Worm (Caenorhabditis elegans): Measurements from ENCODE around the gene hum-10.

hum-10 gene

DNA sequence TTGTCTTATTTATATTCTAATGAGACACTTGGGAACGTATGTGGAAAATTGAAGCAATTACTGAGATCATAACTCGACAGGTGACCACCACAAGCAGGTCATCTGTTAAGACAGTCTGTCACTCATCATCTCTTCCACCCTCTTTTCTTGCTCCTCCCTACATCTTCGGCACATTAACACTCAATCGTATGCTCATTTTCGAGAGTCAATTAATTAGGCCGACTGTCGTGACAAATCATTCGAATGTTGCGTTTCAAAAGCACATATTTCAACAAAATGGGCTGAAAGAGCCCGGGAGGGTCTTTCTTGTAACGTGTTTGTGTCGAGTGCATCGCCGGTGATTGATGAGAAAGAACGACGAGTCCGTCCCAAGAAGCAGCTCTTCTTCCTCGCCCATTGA, 20.2 kb upstream of the hum-10 start:
- peak; percentile 44 for TF ChIP-seq lin-39 (tag; optimal IDR thresholded peaks at IDR 0.05)
- TF ChIP-seq aha-1 (tag) = peak; percentile 52
- TF ChIP-seq hmg-1.1 (GFP tag; IDR thresholded peaks at IDR 0.05) = 0 out of 2 replicates have a peak, but pooled peaks have one; percentile 33
- peak in 1 of 2 experiments; percentile 84 for TF ChIP-seq unc-62 (GFP tag; optimal IDR thresholded peaks at IDR 0.05 in 1 of 2)
- TF ChIP-seq unc-62 (tag; optimal IDR thresholded peaks at IDR 0.05) = no peak
- no peak for TF ChIP-seq ama-1 (optimal IDR thresholded peaks at IDR 0.05)
- no peak for TF ChIP-seq D1046.2 (GFP tag; IDR thresholded peaks at IDR 0.05)

DNA sequence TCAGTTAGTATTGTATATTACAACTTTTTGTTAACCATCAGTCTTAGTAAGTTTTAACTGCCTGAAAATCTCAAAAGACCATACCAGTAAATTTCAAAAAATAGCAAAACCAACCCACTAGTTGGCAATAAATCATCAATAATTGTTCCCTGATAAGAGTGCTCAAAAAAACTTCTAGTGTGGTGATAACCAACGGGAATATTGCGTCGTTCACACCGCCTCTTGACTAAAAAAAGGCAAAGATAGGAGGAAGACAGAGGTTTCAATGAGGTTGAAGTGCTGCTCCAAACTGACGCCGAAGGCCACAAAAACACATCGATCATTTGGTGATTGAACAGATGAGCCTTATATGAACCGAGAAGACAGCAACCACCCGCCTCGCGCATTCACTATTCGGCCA, 18.8 kb upstream of the hum-10 start:
- TF ChIP-seq pqm-1 (tag; optimal IDR thresholded peaks at IDR 0.05) = peak; percentile 61
- TF ChIP-seq gei-8 (GFP tag; optimal IDR thresholded peaks at IDR 0.05) = no peak
- TF ChIP-seq dmd-6 (GFP tag; IDR thresholded peaks at IDR 0.05) = peak; percentile 14; the same call in 1 of the 2 replicates

- TF ChIP-seq unc-62 (GFP tag; optimal IDR thresholded peaks at IDR 0.05 in 1 of 2) (peak in 1 of 2 experiments; percentile 15), unc-62 (tag; optimal IDR thresholded peaks at IDR 0.05) (no peak), dmd-9 (GFP tag; IDR thresholded peaks at IDR 0.05) (no peak)
These were observed 18.1 kb upstream of the hum-10 start, which contains the start of gene mig-13 for ce11 chrX:4800078-4800621. mig-13 (minus strand) TSS chrX:4800128.

DNA sequence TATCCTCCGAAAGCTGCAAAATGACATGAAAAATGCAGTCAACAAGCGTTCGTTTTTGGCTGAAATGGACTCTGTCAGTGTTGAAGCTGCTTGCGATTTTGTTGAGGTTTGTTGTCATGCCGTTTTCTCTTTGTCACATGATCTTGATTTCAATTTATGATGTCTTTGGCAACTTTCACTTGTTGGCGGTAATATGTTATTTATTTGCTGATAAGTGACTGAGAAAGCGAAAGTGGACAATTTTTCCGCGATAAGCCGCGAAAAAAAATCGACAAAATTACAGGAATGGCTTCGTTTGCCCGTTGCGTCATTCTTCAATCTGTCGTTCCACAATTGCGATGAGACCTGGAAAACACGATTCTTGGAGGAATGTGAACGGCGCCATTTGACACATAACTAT, 13.2 kb upstream of the hum-10 start:
- peak; percentile 8 for TF ChIP-seq dpl-1 (GFP tag; optimal IDR thresholded peaks at IDR 0.05)
- peak; percentile 4 for TF ChIP-seq nhr-11 (tag; optimal IDR thresholded peaks at IDR 0.05)
- TF ChIP-seq pqm-1 (tag; optimal IDR thresholded peaks at IDR 0.05) = peak; percentile 83
- TF ChIP-seq daf-19 (GFP tag; conservative IDR thresholded peaks at IDR 0.05) = no peak
- TF ChIP-seq hif-1 (tag; optimal IDR thresholded peaks at IDR 0.05) = peak in 1 of 2 experiments; percentile 63
- no peak for TF ChIP-seq ama-1 (optimal IDR thresholded peaks at IDR 0.05)
- peak; percentile 89 for TF ChIP-seq hlh-11 (tag; optimal IDR thresholded peaks at IDR 0.05)
- peak; percentile 66 for TF ChIP-seq nhr-28 (tag; optimal IDR thresholded peaks at IDR 0.05)
- TF ChIP-seq madf-5 (GFP tag; IDR thresholded peaks at IDR 0.05) = 0 out of 4 replicates have a peak, but pooled peaks of 1 of the 2 experiments have one; percentile 20
- TF ChIP-seq lin-15B (tag; optimal IDR thresholded peaks at IDR 0.05) = no peak
- no peak for TF ChIP-seq madf-9 (GFP tag; conservative IDR thresholded peaks at IDR 0.05)
- TF ChIP-seq nhr-42 (GFP tag; IDR thresholded peaks at IDR 0.05) = 0 out of 2 replicates have a peak, but pooled peaks have one; percentile 17
- TF ChIP-seq mxl-3 (GFP tag; optimal IDR thresholded peaks at IDR 0.05) = peak; percentile 8
- TF ChIP-seq lim-7 (GFP tag; IDR thresholded peaks at IDR 0.05) = no peak
- TF ChIP-seq zag-1 (tag; optimal IDR thresholded peaks at IDR 0.05) = no peak
- TF ChIP-seq mep-1 (tag; optimal IDR thresholded peaks at IDR 0.05) = peak; percentile 31
- TF ChIP-seq php-3 (GFP tag; IDR thresholded peaks at IDR 0.05) = peak; percentile 94
- TF ChIP-seq mxl-2 (GFP tag; conservative IDR thresholded peaks at IDR 0.05) = peak; percentile 17; the same call in 1 of the 2 replicates
- TF ChIP-seq lsy-2 (tag; optimal IDR thresholded peaks at IDR 0.05) = peak in 1 of 2 experiments; percentile 38
- peak; percentile 63; the same call in 1 of the 2 replicates for TF ChIP-seq ceh-20 (GFP tag; IDR thresholded peaks at IDR 0.05)
- peak; percentile 85 for TF ChIP-seq dve-1 (tag; optimal IDR thresholded peaks at IDR 0.05; ENCODE audit: insufficient read depth)
- peak in 1 of 2 experiments; percentile 68 for TF ChIP-seq mdl-1 (tag; optimal IDR thresholded peaks at IDR 0.05)
- TF ChIP-seq nhr-102 (tag; optimal IDR thresholded peaks at IDR 0.05) = peak; percentile 65
- TF ChIP-seq tra-1 (GFP tag; IDR thresholded peaks at IDR 0.05) = peak; percentile 93
- TF ChIP-seq F44E2.7 (GFP tag; IDR thresholded peaks at IDR 0.05) = no peak
- TF ChIP-seq gei-8 (GFP tag; optimal IDR thresholded peaks at IDR 0.05) = no peak
- peak; percentile 4 for TF ChIP-seq nhr-10 (tag; optimal IDR thresholded peaks at IDR 0.05)
- no peak for TF ChIP-seq nhr-6 (tag; optimal IDR thresholded peaks at IDR 0.05)
- TF ChIP-seq lin-1 (GFP tag; IDR thresholded peaks at IDR 0.05) = peak; percentile 69
- TF ChIP-seq ZK546.5 (tag; optimal IDR thresholded peaks at IDR 0.05) = no peak
- no peak for TF ChIP-seq zip-11 (GFP tag; IDR thresholded peaks at IDR 0.05)
- peak; percentile 84 for TF ChIP-seq hlh-30 (tag; optimal IDR thresholded peaks at IDR 0.05; ENCODE audit: insufficient read depth)
- TF ChIP-seq nhr-48 (tag; optimal IDR thresholded peaks at IDR 0.05) = peak; percentile 54
- TF ChIP-seq daf-16 (GFP tag; optimal IDR thresholded peaks at IDR 0.05) = peak in 1 of 2 experiments; percentile 34
- peak; percentile 97 for TF ChIP-seq daf-16 (tag; optimal IDR thresholded peaks at IDR 0.05)
- TF ChIP-seq rbr-2 (tag; optimal IDR thresholded peaks at IDR 0.05) = no peak
- TF ChIP-seq set-16 (GFP tag; IDR thresholded peaks at IDR 0.05) = no peak

All from whole organism, L4 larva.